Worm (Caenorhabditis elegans): ENCODE results near the gene H04D03.4.
"Not testable (repeated sequence)": the region's sequence is repeated elsewhere in the genome, so short reads cannot be mapped to it uniquely, and the experiment has no call there.

The H04D03.4 gene

ce11 chrIII:10446730-10447129 is 4.2 kb downstream of the H04D03.4 start, which contains the start of gene H04D03.7:
TSS of gene H04D03.7 (minus strand) at chrIII:10446830.
- TF ChIP-seq F49E8.2 (tag; optimal IDR thresholded peaks at IDR 0.05; ENCODE audit: borderline replicate concordance): no peak
- no peak for TF ChIP-seq Y105C5A.15 (GFP tag; IDR thresholded peaks at IDR 0.05)
- no peak for TF ChIP-seq jun-1 (tag; optimal IDR thresholded peaks at IDR 0.05)

- peak in 1 of 2 experiments; percentile 66 for TF ChIP-seq unc-62 (GFP tag; optimal IDR thresholded peaks at IDR 0.05 in 1 of 2)
- no peak for TF ChIP-seq unc-62 (tag; optimal IDR thresholded peaks at IDR 0.05)
- TF ChIP-seq nhr-111 (GFP tag; optimal IDR thresholded peaks at IDR 0.05): no peak
Observed at ce11 chrIII:10442355-10443140, 8.4 kb downstream of the H04D03.4 start, which contains the start of the genes H04D03.2 and ecps-2. TSS of gene H04D03.2 (minus strand) at chrIII:10442405. TSS of gene ecps-2 (plus strand) at chrIII:10443090.

ce11 chrIII:10438780-10439179 is 12.1 kb downstream of the H04D03.4 start, which contains the start of gene H04D03.6:
TSS of gene H04D03.6 (minus strand) at chrIII:10438880.
- not testable (repeated sequence) for TF ChIP-seq tra-1 (GFP tag; IDR thresholded peaks at IDR 0.05); mep-1 (tag; optimal IDR thresholded peaks at IDR 0.05); nhr-77 (tag; optimal IDR thresholded peaks at IDR 0.05)

- TF ChIP-seq mes-2 (tag; optimal IDR thresholded peaks at IDR 0.05; ENCODE audit: poor library complexity, severe bottlenecking): peak; percentile 94
- peak; percentile 81 for TF ChIP-seq ctbp-1 (GFP tag; IDR thresholded peaks at IDR 0.05)
- TF ChIP-seq ZK337.2 (GFP tag; IDR thresholded peaks at IDR 0.05): 0 out of 2 replicates have a peak, but pooled peaks have one; percentile 46
- TF ChIP-seq ceh-20 (GFP tag; IDR thresholded peaks at IDR 0.05): peak; percentile 58
- TF ChIP-seq madf-9 (GFP tag; conservative IDR thresholded peaks at IDR 0.05): peak; percentile 70
- 0 out of 2 replicates have a peak, but pooled peaks have one; percentile 66 for TF ChIP-seq D1046.2 (GFP tag; IDR thresholded peaks at IDR 0.05)
- peak in 1 of 2 experiments; percentile 72 for TF ChIP-seq lsy-2 (tag; optimal IDR thresholded peaks at IDR 0.05)
- peak; percentile 47 for TF ChIP-seq dmd-6 (GFP tag; IDR thresholded peaks at IDR 0.05)
- TF ChIP-seq dmd-9 (GFP tag; IDR thresholded peaks at IDR 0.05): 0 out of 2 replicates have a peak, but pooled peaks have one; percentile 54
- peak; percentile 17 for TF ChIP-seq F49E8.2 (tag; optimal IDR thresholded peaks at IDR 0.05; ENCODE audit: borderline replicate concordance)
- TF ChIP-seq hlh-30 (tag; optimal IDR thresholded peaks at IDR 0.05; ENCODE audit: insufficient read depth): peak; percentile 39
- TF ChIP-seq egl-43 (GFP tag; IDR thresholded peaks at IDR 0.05): peak; percentile 20; the same call in 1 of the 2 replicates
- TF ChIP-seq F37D6.2 (tag; optimal IDR thresholded peaks at IDR 0.05): peak; percentile 82
- peak; percentile 4 for TF ChIP-seq lin-13 (GFP tag; optimal IDR thresholded peaks at IDR 0.05)
- TF ChIP-seq fkh-10 (GFP tag; optimal IDR thresholded peaks at IDR 0.05): peak; percentile 8
- TF ChIP-seq dpl-1 (GFP tag; optimal IDR thresholded peaks at IDR 0.05): peak; percentile 62
- peak; percentile 76 for TF ChIP-seq vab-7 (GFP tag; IDR thresholded peaks at IDR 0.05)
- 0 out of 2 replicates have a peak, but pooled peaks have one; percentile 10 for TF ChIP-seq tra-1 (GFP tag; IDR thresholded peaks at IDR 0.05)
- peak; percentile 65 for TF ChIP-seq mep-1 (tag; optimal IDR thresholded peaks at IDR 0.05)
- TF ChIP-seq unc-130 (GFP tag; optimal IDR thresholded peaks at IDR 0.05): peak; percentile 49
- peak; percentile 73 for TF ChIP-seq hmg-1.1 (GFP tag; IDR thresholded peaks at IDR 0.05)
- peak; percentile 94 for TF ChIP-seq ces-1 (GFP tag; optimal IDR thresholded peaks at IDR 0.05)
- TF ChIP-seq lim-7 (GFP tag; IDR thresholded peaks at IDR 0.05): peak; percentile 62; the same call in 1 of the 2 replicates
- TF ChIP-seq lin-38 (GFP tag; IDR thresholded peaks at IDR 0.05): peak; percentile 89
- peak; percentile 66; the same call in 1 of the 2 replicates for TF ChIP-seq arid-1 (GFP tag; conservative IDR thresholded peaks at IDR 0.05)
- TF ChIP-seq rbr-2 (tag; optimal IDR thresholded peaks at IDR 0.05): peak; percentile 72
- TF ChIP-seq nhr-11 (tag; optimal IDR thresholded peaks at IDR 0.05): peak; percentile 10
- peak; percentile 57; the same call in 1 of the 2 replicates for TF ChIP-seq Y48G9A.11 (GFP tag; IDR thresholded peaks at IDR 0.05)
- peak; percentile 83 for TF ChIP-seq ceh-44 (GFP tag; IDR thresholded peaks at IDR 0.05)
- TF ChIP-seq unc-62 (GFP tag; optimal IDR thresholded peaks at IDR 0.05 in 1 of 2): peak in 1 of 2 experiments; percentile 17
- TF ChIP-seq unc-62 (tag; optimal IDR thresholded peaks at IDR 0.05): not testable (repeated sequence)
- peak in 1 of 2 experiments; percentile 53 for TF ChIP-seq hif-1 (tag; optimal IDR thresholded peaks at IDR 0.05)
- peak; percentile 30; the same call in 1 of the 2 replicates for TF ChIP-seq T26A8.4 (GFP tag; IDR thresholded peaks at IDR 0.05)
Observed at ce11 chrIII:10435938-10436842, 14.7 kb downstream of the H04D03.4 start, which contains the start of the genes smrd-1 and enu-3.1. TSS of gene smrd-1 (minus strand) at chrIII:10435988. TSS of gene enu-3.1 (plus strand) at chrIII:10436276.

Measured in whole organism, L4 larva.